Worm (Caenorhabditis elegans) whole organism, L3 larva: ENCODE data around the gene M03F4.4.

Experiments used
- aly-2 ChIP-seq: fragments of 150-350 bp; optimal IDR thresholded peaks from 2 replicates; lab custom pipeline; 2014; ENCODE audit warnings: missing biosample characterization, missing genetic modification characterization
- ceh-28 ChIP-seq: fragments of 150-350 bp; optimal IDR thresholded peaks from 2 replicates; lab custom pipeline; 2014; ENCODE audit warnings: missing biosample characterization, missing genetic modification reagents, missing genetic modification characterization
- elt-3 ChIP-seq, 3 experiments: fragments of 150-350 bp in 1 of 3; sonication (generic microtip) in 2 of 3; optimal IDR thresholded peaks; 2 replicates in 2 of 3; 4 replicates in 1 of 3; lab custom pipeline; 2014 to 2017; ENCODE audit warnings: missing biosample characterization in 3 of 3, missing genetic modification characterization in 3 of 3
- jun-1 ChIP-seq: fragments of 150-350 bp; optimal IDR thresholded peaks from 2 replicates; lab custom pipeline; 2014; ENCODE audit warnings: missing biosample characterization, missing genetic modification reagents, missing genetic modification characterization
- lin-39 ChIP-seq: fragments of 150-350 bp; optimal IDR thresholded peaks from 2 replicates; lab custom pipeline; 2018; ENCODE audit warnings: missing biosample characterization, missing genetic modification reagents, missing genetic modification characterization
- nhr-12 ChIP-seq: fragments of 150-350 bp; optimal IDR thresholded peaks from 2 replicates; lab custom pipeline; 2014; ENCODE audit warnings: missing biosample characterization, missing genetic modification characterization
- nhr-237 ChIP-seq: fragments of 150-350 bp; optimal IDR thresholded peaks from 2 replicates; lab custom pipeline; 2014; ENCODE audit warnings: missing biosample characterization, missing genetic modification characterization
- nhr-25 ChIP-seq: sonication (generic microtip); optimal IDR thresholded peaks from 2 replicates; lab custom pipeline; 2017; ENCODE audit warnings: missing biosample characterization, missing genetic modification characterization
- nhr-76 ChIP-seq: fragments of 150-350 bp; sonication (generic microtip); optimal IDR thresholded peaks from 5 replicates; lab custom pipeline; 2014; ENCODE audit warnings: missing biosample characterization, missing genetic modification characterization
- pqm-1 ChIP-seq: fragments of 150-350 bp; optimal IDR thresholded peaks from 2 replicates; lab custom pipeline; 2017; ENCODE audit warnings: missing biosample characterization, missing genetic modification characterization, inconsistent platforms
- skn-1 ChIP-seq: fragments of 150-350 bp; optimal IDR thresholded peaks from 2 replicates; lab custom pipeline; 2014; ENCODE audit warnings: missing biosample characterization, missing genetic modification characterization
- snpc-4 ChIP-seq: fragments of 150-350 bp; optimal IDR thresholded peaks from 2 replicates; lab custom pipeline; 2014; ENCODE audit warnings: missing biosample characterization, missing genetic modification characterization

- no peak for TF ChIP-seq skn-1 (tag; lab: Kevin White, UChicago)
- no peak for TF ChIP-seq jun-1 (tag; lab: Kevin White, UChicago)
- no peak for TF ChIP-seq snpc-4 (tag; lab: Kevin White, UChicago)
- TF ChIP-seq nhr-25 (tag; lab: Kevin White, UChicago), result no peak
- no peak for TF ChIP-seq nhr-12 (tag; lab: Kevin White, UChicago)
- no peak for TF ChIP-seq nhr-237 (tag; lab: Kevin White, UChicago)
- TF ChIP-seq lin-39 (tag; lab: Kevin White, UChicago), result no peak
- TF ChIP-seq elt-3 (tag; optimal IDR thresholded peaks at IDR 0.05; lab: Kevin White, UChicago), result no peak
- TF ChIP-seq aly-2 (tag; lab: Kevin White, UChicago), result no peak
- no peak for TF ChIP-seq ceh-28
- no peak for TF ChIP-seq pqm-1 (tag; lab: Kevin White, UChicago)
- TF ChIP-seq nhr-76 (tag; lab: Kevin White, UChicago), result no peak
Observed at ce11 chrX:4979060-4979459, 21.8 kb upstream of the M03F4.4 start.
